Fruit fly (Drosophila melanogaster): ENCODE results near the gene CG46318.

- TF ChIP-seq CG1620 (GFP tag; optimal IDR thresholded peaks at IDR 0.05) (no peak), Hr96 (GFP tag; optimal IDR thresholded peaks at IDR 0.05) (no peak), Mnt (GFP tag; optimal IDR thresholded peaks at IDR 0.05) (no peak), pad (GFP tag; optimal IDR thresholded peaks at IDR 0.05) (no peak)
Observed at dm6 chr3R:18669152-18669551, 11.3 kb upstream of the CG46318 start, which contains the start of gene CG7702.
